Fruit fly (Drosophila melanogaster): ENCODE results near the gene RPA2.

The RPA2 gene

DNA sequence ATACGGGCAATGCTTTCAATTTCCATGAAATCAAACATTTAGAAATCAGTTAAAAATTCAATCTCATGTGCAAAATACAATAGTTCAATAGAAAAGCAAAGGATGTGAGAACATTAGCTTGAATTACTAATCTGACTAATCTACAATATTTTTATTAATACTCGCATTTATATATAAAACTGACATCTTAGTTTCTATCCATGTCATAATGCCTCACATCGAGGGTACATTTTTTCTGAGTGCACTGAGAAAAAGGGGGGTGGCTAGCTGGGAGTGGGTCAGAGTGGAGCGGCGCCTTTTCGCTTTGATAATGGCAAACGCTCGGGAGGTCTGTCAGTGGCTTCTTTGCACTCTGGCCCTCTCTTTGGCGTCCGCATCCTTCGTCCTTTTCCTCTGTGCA is 25.4 kb upstream of the RPA2 start (continued):
- no peak for TF ChIP-seq fd64A (GFP tag; optimal IDR thresholded peaks at IDR 0.05)
- TF ChIP-seq pnt (GFP tag; optimal IDR thresholded peaks at IDR 0.05), result no peak
- peak in 1 of 2 experiments; percentile 34 for TF ChIP-seq Hr51 (GFP tag; optimal IDR thresholded peaks at IDR 0.05)
- no peak for TF ChIP-seq CG42726 (GFP tag; IDR thresholded peaks at IDR 0.05; ENCODE audit: partially characterized antibody)
- TF ChIP-seq CG11247 (GFP tag; IDR thresholded peaks at IDR 0.05), result no peak
- no peak for TF ChIP-seq CG18764 (GFP tag; optimal IDR thresholded peaks at IDR 0.05)
- peak; percentile 5 for TF ChIP-seq nerfin-1 (tag; optimal IDR thresholded peaks at IDR 0.05)
- peak; percentile 31 for TF ChIP-seq fd3F (GFP tag; optimal IDR thresholded peaks at IDR 0.05)
- TF ChIP-seq unc-4 (GFP tag; IDR thresholded peaks at IDR 0.05; ENCODE audit: partially characterized antibody), result no peak
- no peak for TF ChIP-seq CG3726 (GFP tag; IDR thresholded peaks at IDR 0.05)
- TF ChIP-seq her (GFP tag; optimal IDR thresholded peaks at IDR 0.05), result no peak
- no peak for TF ChIP-seq B-H2 (GFP tag; optimal IDR thresholded peaks at IDR 0.05)
- 0 out of 3 replicates have a peak, but pooled peaks have one; percentile 26 for TF ChIP-seq Dbx (GFP tag; IDR thresholded peaks at IDR 0.05)
- TF ChIP-seq Antp (GFP tag; optimal IDR thresholded peaks at IDR 0.05), result no peak
- no peak for TF ChIP-seq CG17802 (tag; optimal IDR thresholded peaks at IDR 0.05)
- peak in 1 of 2 experiments; percentile 39 for TF ChIP-seq eve (GFP tag; optimal IDR thresholded peaks at IDR 0.05)
- no peak for TF ChIP-seq Sin3A (optimal IDR thresholded peaks at IDR 0.05)
- TF ChIP-seq CG8765 (GFP tag; IDR thresholded peaks at IDR 0.05), result no peak
- no peak for TF ChIP-seq Hr39 (optimal IDR thresholded peaks at IDR 0.05)
- TF ChIP-seq CG6175 (GFP tag; IDR thresholded peaks at IDR 0.05), result no peak
- TF ChIP-seq gem (tag; optimal IDR thresholded peaks at IDR 0.05), result peak; percentile 62
- TF ChIP-seq CG10979 (tag; optimal IDR thresholded peaks at IDR 0.05), result peak; percentile 45
- TF ChIP-seq Trl (optimal IDR thresholded peaks at IDR 0.05), result no peak
- no peak for TF ChIP-seq Trl (GFP tag; optimal IDR thresholded peaks at IDR 0.05)
- TF ChIP-seq Side (GFP tag; optimal IDR thresholded peaks at IDR 0.05), result no peak
- no peak for TF ChIP-seq CG14441 (GFP tag; IDR thresholded peaks at IDR 0.05)
- TF ChIP-seq Dll (GFP tag; IDR thresholded peaks at IDR 0.05; ENCODE audit: partially characterized antibody), result no peak
- no peak for TF ChIP-seq CG9215 (GFP tag; IDR thresholded peaks at IDR 0.05)
- TF ChIP-seq Sox102F (GFP tag; optimal IDR thresholded peaks at IDR 0.05), result peak; percentile 31
- TF ChIP-seq dan (GFP tag; IDR thresholded peaks at IDR 0.05), result no peak
- TF ChIP-seq CG8388 (GFP tag; optimal IDR thresholded peaks at IDR 0.05), result no peak
- TF ChIP-seq abd-A (tag; optimal IDR thresholded peaks at IDR 0.05), result no peak
- TF ChIP-seq CG2202 (tag; optimal IDR thresholded peaks at IDR 0.05), result no peak
- no peak for TF ChIP-seq bigmax (GFP tag; optimal IDR thresholded peaks at IDR 0.05)
- TF ChIP-seq insv (GFP tag; optimal IDR thresholded peaks at IDR 0.05), result no peak
- TF ChIP-seq NfI (GFP tag; optimal IDR thresholded peaks at IDR 0.05), result peak; percentile 5
- TF ChIP-seq psq (GFP tag; optimal IDR thresholded peaks at IDR 0.05), result no peak
- TF ChIP-seq Dref (GFP tag; IDR thresholded peaks at IDR 0.05), result no peak
- TF ChIP-seq sim (GFP tag; IDR thresholded peaks at IDR 0.05), result no peak
- peak in 1 of 2 experiments; percentile 37 for TF ChIP-seq bsh (GFP tag; optimal IDR thresholded peaks at IDR 0.05)
- TF ChIP-seq CG7556 (GFP tag; optimal IDR thresholded peaks at IDR 0.05), result peak; percentile 31
- no peak for TF ChIP-seq CG12659 (GFP tag; optimal IDR thresholded peaks at IDR 0.05)
- no peak for TF ChIP-seq E2f2 (GFP tag; IDR thresholded peaks at IDR 0.05)
- no peak for TF ChIP-seq tna (GFP tag; IDR thresholded peaks at IDR 0.05; ENCODE audit: partially characterized antibody)
- no peak for TF ChIP-seq Poxn (GFP tag; IDR thresholded peaks at IDR 0.05)
- TF ChIP-seq run (tag; optimal IDR thresholded peaks at IDR 0.05), result peak; percentile 9
- TF ChIP-seq ham (GFP tag; IDR thresholded peaks at IDR 0.05), result no peak
- no peak for TF ChIP-seq en (GFP tag; optimal IDR thresholded peaks at IDR 0.05)
- TF ChIP-seq D19B (GFP tag; optimal IDR thresholded peaks at IDR 0.05), result no peak
- TF ChIP-seq CG17912 (GFP tag; optimal IDR thresholded peaks at IDR 0.05), result no peak
- peak; percentile 16 for TF ChIP-seq CG2120 (GFP tag; optimal IDR thresholded peaks at IDR 0.05)
- TF ChIP-seq Sox100B (GFP tag; optimal IDR thresholded peaks at IDR 0.05), result peak; percentile 39
